Fruit fly (Drosophila melanogaster) whole organism, wandering third instar larva: ENCODE measurements around the gene CG13068.

Experiments
- Hr78 ChIP-seq: fragments of >200 bp; optimal IDR thresholded peaks from 2 replicates; lab custom pipeline; 2017; ENCODE audit warnings: missing biosample characterization, missing genetic modification characterization
- Myc ChIP-seq: fragments of >200 bp; optimal IDR thresholded peaks from 2 replicates; lab custom pipeline; 2017
- br ChIP-seq: fragments of 200-800 bp; sonication (Bioruptor generic); optimal IDR thresholded peaks from 2 replicates; lab custom pipeline; 2016; ENCODE audit warnings: missing biosample characterization, missing genetic modification characterization
- psq ChIP-seq: fragments of 200-800 bp; sonication (Bioruptor generic); optimal IDR thresholded peaks from 3 replicates; lab custom pipeline; 2017; ENCODE audit warnings: missing biosample characterization, mild to moderate bottlenecking, missing genetic modification characterization, moderate library complexity
- sv ChIP-seq: fragments of 200-800 bp; sonication (Bioruptor generic); optimal IDR thresholded peaks from 3 replicates; lab custom pipeline; 2016; ENCODE audit warnings: missing biosample characterization, missing genetic modification characterization

- TF ChIP-seq sv (GFP tag; lab: Kevin White, UChicago) (no peak), Hr78 (no peak), Myc (lab: Kevin White, UChicago) (no peak), psq (GFP tag; lab: Kevin White, UChicago) (no peak), br (no peak)
Observed at dm6 chr3L:16259552-16259951, 9.6 kb upstream of the CG13068 start, which contains the start of gene CG13053.
